Fruit fly (Drosophila melanogaster) whole organism, embryonic: ENCODE measurements around the gene heix.

Experiments used
- B-H1 ChIP-seq: fragments of 200-800 bp; sonication (Bioruptor generic); IDR thresholded peaks from 3 replicates; pipeline ENCODE4 v1.3.6; 2022; ENCODE audit warnings: missing biosample characterization, missing genetic modification characterization
- B-H2 ChIP-seq: fragments of 200-800 bp; sonication (Bioruptor generic); optimal IDR thresholded peaks from 2 replicates; lab custom pipeline; 2018; ENCODE audit warnings: missing biosample characterization, mild to moderate bottlenecking, missing genetic modification characterization
- BtbVII ChIP-seq: fragments of 200-800 bp; sonication (Bioruptor generic); optimal IDR thresholded peaks from 3 replicates; lab custom pipeline; 2017; ENCODE audit warnings: missing biosample characterization, mild to moderate bottlenecking, missing genetic modification characterization
- CG10431 ChIP-seq: fragments of 200-800 bp; sonication (Bioruptor generic); optimal IDR thresholded peaks from 3 replicates; lab custom pipeline; 2018; ENCODE audit warnings: missing biosample characterization, mild to moderate bottlenecking, missing genetic modification characterization
- CG10654 ChIP-seq: fragments of 200-800 bp; sonication (Bioruptor generic); optimal IDR thresholded peaks from 2 replicates; lab custom pipeline; 2016; ENCODE audit warnings: missing biosample characterization, missing genetic modification characterization
- CG11456 ChIP-seq: fragments of 200-800 bp; sonication (Bioruptor generic); IDR thresholded peaks from 3 replicates; pipeline ENCODE4 v1.3.6; 2022; ENCODE audit warnings: missing biosample characterization, missing genetic modification characterization
- CG11695 ChIP-seq: fragments of 200-800 bp; sonication (Bioruptor generic); IDR thresholded peaks from 3 replicates; pipeline ENCODE4 v1.3.6; 2022; ENCODE audit warnings: missing biosample characterization, missing genetic modification characterization
- CG13775 ChIP-seq: fragments of 200-800 bp; sonication (Bioruptor generic); optimal IDR thresholded peaks from 3 replicates; lab custom pipeline; 2017; ENCODE audit warnings: missing biosample characterization, mild to moderate bottlenecking, missing genetic modification characterization
- CG15696 ChIP-seq: fragments of 200-800 bp; sonication (Bioruptor generic); optimal IDR thresholded peaks from 2 replicates; lab custom pipeline; 2019; ENCODE audit warnings: missing biosample characterization, mild to moderate bottlenecking, missing genetic modification characterization, moderate library complexity
- CG16779 ChIP-seq: fragments of 200-800 bp; sonication (Bioruptor generic); IDR thresholded peaks from 2 replicates; pipeline ENCODE4 v1.3.6; 2022; ENCODE audit warnings: missing biosample characterization, missing genetic modification characterization
- CG2120 ChIP-seq: fragments of 200-800 bp; sonication (Bioruptor generic); optimal IDR thresholded peaks from 3 replicates; lab custom pipeline; 2016; ENCODE audit warnings: missing biosample characterization, missing genetic modification characterization
- CG30020 ChIP-seq: fragments of 200-800 bp; optimal IDR thresholded peaks from 2 replicates; lab custom pipeline; 2019; ENCODE audit warnings: missing biosample characterization, mild to moderate bottlenecking, missing genetic modification characterization, moderate library complexity
- CG33213 ChIP-seq: fragments of 200-800 bp; sonication (Bioruptor generic); optimal IDR thresholded peaks from 3 replicates; lab custom pipeline; 2016; ENCODE audit warnings: missing biosample characterization, missing genetic modification characterization
- CG4282 ChIP-seq: fragments of 200-800 bp; sonication (Bioruptor generic); optimal IDR thresholded peaks from 2 replicates; lab custom pipeline; 2016; ENCODE audit warnings: missing biosample characterization, missing genetic modification characterization
- CG4854 ChIP-seq: fragments of 200-800 bp; sonication (Bioruptor generic); optimal IDR thresholded peaks from 2 replicates; lab custom pipeline; 2016; ENCODE audit warnings: missing biosample characterization, missing genetic modification characterization, inconsistent platforms
- CG6689 ChIP-seq: fragments of 200-800 bp; sonication (Bioruptor generic); IDR thresholded peaks from 2 replicates; pipeline ENCODE4 v1.3.6; 2022; ENCODE audit warnings: missing biosample characterization, missing genetic modification characterization
- CG6854 ChIP-seq: fragments of 200-800 bp; sonication (Bioruptor generic); optimal IDR thresholded peaks from 3 replicates; lab custom pipeline; 2017; ENCODE audit warnings: missing biosample characterization, mild to moderate bottlenecking, missing genetic modification characterization
- CG8089 ChIP-seq: fragments of 200-800 bp; sonication (Bioruptor generic); optimal IDR thresholded peaks from 3 replicates; lab custom pipeline; 2016; ENCODE audit warnings: missing biosample characterization, missing genetic modification characterization
- CrebB ChIP-seq: fragments of 200-800 bp; sonication (Bioruptor generic); optimal IDR thresholded peaks from 3 replicates; lab custom pipeline; 2018; ENCODE audit warnings: missing biosample characterization, mild to moderate bottlenecking, missing genetic modification characterization
- Elba2 ChIP-seq: fragments of 200-800 bp; sonication (Bioruptor generic); optimal IDR thresholded peaks from 3 replicates; lab custom pipeline; 2016; ENCODE audit warnings: missing biosample characterization, missing genetic modification characterization
- HLHmδ ChIP-seq: fragments of 200-800 bp; sonication (Bioruptor generic); optimal IDR thresholded peaks from 2 replicates; lab custom pipeline; 2018; ENCODE audit warnings: missing biosample characterization, mild to moderate bottlenecking, missing genetic modification characterization, moderate library complexity
- HmgZ ChIP-seq: fragments of 200-800 bp; sonication (Bioruptor generic); optimal IDR thresholded peaks from 2 replicates; lab custom pipeline; 2018; ENCODE audit warnings: missing biosample characterization, mild to moderate bottlenecking, missing genetic modification characterization
- Hr39 ChIP-seq: fragments of >200 bp; optimal IDR thresholded peaks from 2 replicates; lab custom pipeline; 2017
- Nf-YC ChIP-seq: fragments of 200-800 bp; optimal IDR thresholded peaks from 3 replicates; lab custom pipeline; 2019; ENCODE audit warnings: missing biosample characterization, mild to moderate bottlenecking, missing genetic modification characterization, moderate library complexity
- Scr ChIP-seq: fragments of 200-800 bp; sonication (Bioruptor generic); IDR thresholded peaks from 2 replicates; pipeline ENCODE4 v1.3.6; 2022; ENCODE audit warnings: missing biosample characterization, missing genetic modification characterization; ENCODE audit not compliant: partially characterized antibody
- Ssrp ChIP-seq: fragments of 200-800 bp; sonication (Bioruptor generic); optimal IDR thresholded peaks from 2 replicates; lab custom pipeline; 2018; ENCODE audit warnings: missing biosample characterization, mild to moderate bottlenecking, missing genetic modification characterization, moderate library complexity
- ash1 ChIP-seq: fragments of 200-800 bp; sonication (Bioruptor generic); optimal IDR thresholded peaks from 2 replicates; lab custom pipeline; 2018; ENCODE audit warnings: missing biosample characterization, mild to moderate bottlenecking, missing genetic modification characterization
- bab2 ChIP-seq: fragments of 200-800 bp; sonication (Bioruptor generic); optimal IDR thresholded peaks from 2 replicates; lab custom pipeline; 2016; ENCODE audit warnings: missing biosample characterization, missing genetic modification characterization
- bbx ChIP-seq: fragments of 200-800 bp; sonication (Bioruptor generic); IDR thresholded peaks from 2 replicates; pipeline ENCODE4 v1.3.6; 2022; ENCODE audit warnings: missing biosample characterization, missing genetic modification characterization; ENCODE audit not compliant: partially characterized antibody
- bsh ChIP-seq, 2 experiments: fragments of 200-800 bp; sonication (Bioruptor generic); optimal IDR thresholded peaks; 2 replicates each; lab custom pipeline; 2017 to 2018; ENCODE audit warnings: mild to moderate bottlenecking in 2 of 2, missing biosample characterization in 2 of 2, missing genetic modification characterization in 2 of 2, moderate library complexity in 1 of 2
- ems ChIP-seq: fragments of 200-800 bp; sonication (Bioruptor generic); optimal IDR thresholded peaks from 3 replicates; lab custom pipeline; 2016; ENCODE audit warnings: missing biosample characterization, missing genetic modification characterization
- ftz-f1 ChIP-seq: fragments of 200-800 bp; sonication (Bioruptor generic); optimal IDR thresholded peaks from 2 replicates; lab custom pipeline; 2016; ENCODE audit warnings: missing biosample characterization, missing genetic modification characterization
- gro ChIP-seq: fragments of 200-800 bp; sonication (Bioruptor generic); optimal IDR thresholded peaks from 2 replicates; lab custom pipeline; 2016; ENCODE audit warnings: missing biosample characterization, missing genetic modification characterization
- gsb-n ChIP-seq: fragments of 200-800 bp; sonication (Bioruptor generic); optimal IDR thresholded peaks from 3 replicates; lab custom pipeline; 2018; ENCODE audit warnings: missing biosample characterization, mild to moderate bottlenecking, missing genetic modification characterization
- ham ChIP-seq: fragments of 200-800 bp; sonication (Bioruptor generic); IDR thresholded peaks from 2 replicates; pipeline ENCODE4 v1.3.6; 2022; ENCODE audit warnings: missing biosample characterization, missing genetic modification characterization
- maf-S ChIP-seq: fragments of 200-800 bp; sonication (Bioruptor generic); optimal IDR thresholded peaks from 2 replicates; lab custom pipeline; 2016; ENCODE audit warnings: missing biosample characterization, missing genetic modification characterization
- nerfin-1 ChIP-seq: fragments of 200-800 bp; sonication (Bioruptor generic); optimal IDR thresholded peaks from 3 replicates; lab custom pipeline; 2019; ENCODE audit warnings: missing biosample characterization, mild to moderate bottlenecking, missing genetic modification characterization, moderate library complexity
- oc ChIP-seq: fragments of 200-800 bp; sonication (Bioruptor generic); optimal IDR thresholded peaks from 2 replicates; lab custom pipeline; 2018; ENCODE audit warnings: missing biosample characterization, mild to moderate bottlenecking, missing genetic modification characterization, moderate library complexity
- phol ChIP-seq: fragments of 200-800 bp; sonication (Bioruptor generic); optimal IDR thresholded peaks from 3 replicates; lab custom pipeline; 2018; ENCODE audit warnings: missing biosample characterization, mild to moderate bottlenecking, missing genetic modification characterization, moderate library complexity
- pros ChIP-seq: fragments of 200-800 bp; sonication (Bioruptor generic); optimal IDR thresholded peaks from 3 replicates; lab custom pipeline; 2019; ENCODE audit warnings: missing biosample characterization, mild to moderate bottlenecking, missing genetic modification characterization, moderate library complexity
- scrt ChIP-seq: fragments of 200-800 bp; sonication (Bioruptor generic); optimal IDR thresholded peaks from 2 replicates; lab custom pipeline; 2018; ENCODE audit warnings: missing biosample characterization, mild to moderate bottlenecking, missing genetic modification characterization, moderate library complexity
- tup ChIP-seq: fragments of 200-800 bp; sonication (Bioruptor generic); optimal IDR thresholded peaks from 2 replicates; lab custom pipeline; 2016; ENCODE audit warnings: missing biosample characterization, mild to moderate bottlenecking, missing genetic modification characterization, moderate library complexity
- usp ChIP-seq: fragments of >200 bp; optimal IDR thresholded peaks from 2 replicates; lab custom pipeline; 2017; ENCODE audit warnings: missing biosample characterization, missing genetic modification characterization
- vnd ChIP-seq: fragments of 200-800 bp; sonication (Bioruptor generic); IDR thresholded peaks from 3 replicates; pipeline ENCODE4 v1.3.6; 2022; ENCODE audit warnings: missing biosample characterization, missing genetic modification characterization; ENCODE audit not compliant: partially characterized antibody
- z ChIP-seq: fragments of 200-800 bp; sonication (Bioruptor generic); IDR thresholded peaks from 3 replicates; pipeline ENCODE4 v1.3.6; 2022; ENCODE audit warnings: missing biosample characterization, missing genetic modification characterization
- zfh1 ChIP-seq: fragments of 200-800 bp; sonication (Bioruptor generic); IDR thresholded peaks from 3 replicates; pipeline ENCODE4 v1.3.6; 2022; ENCODE audit warnings: missing biosample characterization, missing genetic modification characterization

The heix gene

DNA sequence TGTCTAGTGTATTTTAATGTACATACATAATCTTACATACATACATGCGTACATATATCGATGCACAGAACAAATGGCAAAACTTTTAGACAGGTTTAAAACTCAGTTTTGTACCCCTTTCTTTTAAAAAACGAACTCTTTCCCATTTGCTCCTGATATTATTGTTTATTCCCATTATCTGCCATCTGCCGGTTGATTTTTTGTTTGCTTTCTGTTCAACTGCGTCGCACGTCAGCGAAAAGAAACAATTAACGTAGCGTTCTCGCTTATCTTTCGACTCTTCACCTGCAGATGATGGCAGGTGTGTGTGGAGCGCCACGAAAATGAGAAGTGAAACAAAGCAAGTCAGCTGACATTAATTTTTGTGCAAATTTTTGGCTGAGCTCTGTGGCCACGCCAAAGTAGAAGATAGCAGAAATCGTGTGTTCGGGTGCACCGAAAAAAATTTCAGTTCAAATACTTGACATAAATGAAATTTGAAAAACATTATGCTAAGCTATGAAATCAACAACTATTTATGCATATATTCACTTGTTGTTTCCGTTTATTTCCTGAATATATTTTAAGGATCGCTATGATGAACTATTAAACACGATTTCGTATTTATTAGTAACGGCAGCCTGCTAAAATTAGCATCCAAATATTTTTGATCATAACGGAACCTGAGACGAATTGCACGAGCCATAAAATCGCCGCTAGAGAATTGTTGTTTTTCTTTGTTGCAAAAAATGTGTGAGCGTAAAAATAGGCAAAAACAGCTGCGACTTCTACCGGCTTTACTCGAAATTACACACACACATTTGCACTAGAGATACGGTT, 28.8 kb downstream of the heix start (continued):
- TF ChIP-seq CG2120 (GFP tag; lab: Kevin White, UChicago) (peak; percentile 67), bbx (GFP tag; lab: Robert Waterston, UW) (no peak), tup (GFP tag; lab: Kevin White, UChicago) (no peak), usp (no peak), ftz-f1 (GFP tag; lab: Kevin White, UChicago) (no peak), gro (no peak), ash1 (GFP tag; lab: Kevin White, UChicago) (no peak)

DNA sequence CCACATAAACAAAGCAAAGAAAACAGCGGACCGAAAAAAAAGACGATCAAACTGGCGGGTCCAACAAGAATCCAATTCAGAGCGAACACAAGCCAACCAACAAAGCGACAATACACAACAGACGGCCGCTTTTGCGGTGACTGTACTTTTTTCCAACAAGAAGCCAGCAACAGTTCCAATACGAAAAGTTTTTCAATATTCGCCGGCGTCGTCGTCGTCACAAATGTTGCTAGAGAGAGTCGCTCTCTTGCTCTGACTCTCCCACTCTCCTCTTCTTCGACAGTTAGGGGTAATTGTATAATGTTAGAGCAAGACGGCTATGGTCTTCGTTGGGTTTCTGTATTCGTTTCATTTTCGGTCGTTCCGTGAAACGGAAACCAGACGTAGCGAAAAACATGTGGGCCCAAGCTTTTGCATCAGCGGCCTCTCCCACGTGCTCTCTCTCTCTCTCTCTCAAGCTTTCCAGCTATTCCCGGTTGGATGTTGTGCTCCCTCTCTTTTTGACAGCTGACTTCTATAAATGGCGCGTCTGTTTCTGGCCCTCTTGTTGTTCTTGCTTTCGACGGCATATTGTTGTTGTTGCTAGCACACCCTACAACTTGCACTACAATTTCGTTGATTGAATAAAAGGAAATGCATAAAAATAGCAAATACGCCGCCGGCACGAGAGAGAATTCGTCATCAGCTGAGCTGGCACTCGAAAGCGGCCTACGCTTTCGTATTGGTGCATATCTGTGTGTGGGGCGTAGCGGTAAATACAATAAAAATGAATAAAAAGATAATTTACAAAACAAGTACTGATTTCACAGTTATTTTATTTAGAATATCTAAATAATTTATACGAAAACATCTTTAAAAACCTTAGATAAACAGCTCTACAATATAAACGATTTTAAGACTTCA, 30.2 kb downstream of the heix start:
- TF ChIP-seq HLHmδ (GFP tag; lab: Kevin White, UChicago) (peak; percentile 92), oc (tag; lab: Kevin White, UChicago) (peak; percentile 54), BtbVII (peak; percentile 96), Hr39 (no peak), CG16779 (GFP tag; lab: Robert Waterston, UW) (no peak), z (GFP tag; lab: Robert Waterston, UW) (no peak), vnd (GFP tag; lab: Robert Waterston, UW) (no peak), CG6854 (GFP tag; lab: Kevin White, UChicago) (peak; percentile 96), Elba2 (GFP tag; lab: Kevin White, UChicago) (peak; percentile 69), B-H2 (GFP tag; lab: Kevin White, UChicago) (peak; percentile 91), Ssrp (tag; lab: Kevin White, UChicago) (no peak), CG30020 (tag; lab: Kevin White, UChicago) (peak; percentile 35), CG10431 (peak; percentile 93), ems (GFP tag; lab: Kevin White, UChicago) (no peak), CG11695 (GFP tag; lab: Robert Waterston, UW) (no peak), CG11456 (GFP tag; lab: Robert Waterston, UW) (no peak), usp (no peak), CG6689 (GFP tag; lab: Robert Waterston, UW) (no peak), nerfin-1 (tag; lab: Kevin White, UChicago) (peak; percentile 67), CG10654 (no peak), CG33213 (GFP tag; lab: Kevin White, UChicago) (peak; percentile 22), gsb-n (tag; lab: Kevin White, UChicago) (peak; percentile 27), bab2 (GFP tag; lab: Kevin White, UChicago) (no peak), CG4282 (GFP tag; lab: Kevin White, UChicago) (no peak), CrebB (peak; percentile 94), pros (peak; percentile 98), bsh (GFP tag; optimal IDR thresholded peaks at IDR 0.05; lab: Kevin White, UChicago) (peak; percentile 57 to 60), Nf-YC (tag; lab: Kevin White, UChicago) (peak; percentile 73), B-H1 (GFP tag; lab: Robert Waterston, UW) (no peak), gro (peak; percentile 72), CG8089 (GFP tag; lab: Kevin White, UChicago) (peak; percentile 29), Scr (no peak), scrt (peak; percentile 94), CG15696 (tag; lab: Kevin White, UChicago) (no peak), HmgZ (peak; percentile 75), maf-S (GFP tag; lab: Kevin White, UChicago) (no peak), CG4854 (GFP tag; lab: Kevin White, UChicago) (no peak), zfh1 (GFP tag; lab: Robert Waterston, UW) (no peak), CG13775 (GFP tag; lab: Kevin White, UChicago) (peak; percentile 53), phol (tag; lab: Kevin White, UChicago) (no peak), ham (GFP tag; lab: Robert Waterston, UW) (no peak)
